Worm (Caenorhabditis elegans): ENCODE results near the gene T24A6.1.
"Not testable (repeated sequence)": the region's sequence is repeated elsewhere in the genome, so short reads cannot be mapped to it uniquely, and the experiment has no call there.

ce11 chrV:3597052-3597451 is 38.2 kb downstream of the T24A6.1 start, which contains the start of gene srh-212:
- not testable (repeated sequence) for TF ChIP-seq nhr-11 (tag; optimal IDR thresholded peaks at IDR 0.05); unc-39 (tag; optimal IDR thresholded peaks at IDR 0.05); unc-62 (GFP tag; optimal IDR thresholded peaks at IDR 0.05); lin-39 (tag; optimal IDR thresholded peaks at IDR 0.05); ceh-82 (tag; optimal IDR thresholded peaks at IDR 0.05)

Measured in whole organism, L3 larva.